Worm (Caenorhabditis elegans) whole organism, early embryonic: Measurements from ENCODE around the gene srh-47.
"Not testable (repeated sequence)": the region's sequence is repeated elsewhere in the genome, so short reads cannot be mapped to it uniquely, and the experiment has no call there.

ENCODE experiments used
- B0310.2 ChIP-seq: sonication (generic microtip); optimal IDR thresholded peaks from 2 replicates; lab custom pipeline; 2016; ENCODE audit warnings: mild to moderate bottlenecking, missing genetic modification characterization, missing compliant biosample characterization
- F13C5.2 ChIP-seq: sonication (generic microtip); optimal IDR thresholded peaks from 2 replicates; lab custom pipeline; 2017; ENCODE audit warnings: mild to moderate bottlenecking, missing genetic modification characterization, inconsistent platforms, missing compliant biosample characterization
- aly-1 ChIP-seq: sonication (generic microtip); optimal IDR thresholded peaks from 2 replicates; lab custom pipeline; 2016; ENCODE audit warnings: missing genetic modification characterization, missing compliant biosample characterization
- ama-1 ChIP-seq: fragments of 150-350 bp; optimal IDR thresholded peaks from 2 replicates; lab custom pipeline; 2014
- ceh-13 ChIP-seq: fragments of 200-800 bp; sonication (Bioruptor generic); optimal IDR thresholded peaks from 2 replicates; lab custom pipeline; 2018; ENCODE audit warnings: mild to moderate bottlenecking, missing genetic modification characterization, missing compliant biosample characterization
- ceh-36 ChIP-seq: sonication (generic microtip); optimal IDR thresholded peaks from 2 replicates; lab custom pipeline; 2016; ENCODE audit warnings: missing genetic modification characterization, inconsistent platforms, missing compliant biosample characterization
- ets-7 ChIP-seq: sonication (generic microtip); optimal IDR thresholded peaks from 2 replicates; lab custom pipeline; 2016; ENCODE audit warnings: missing genotype, missing genetic modification characterization, missing compliant biosample characterization
- flt-1 ChIP-seq: fragments of 200-800 bp; sonication (Bioruptor generic); IDR thresholded peaks from 2 replicates; pipeline ENCODE4 v1.3.6; 2022; ENCODE audit warnings: missing genetic modification characterization, missing compliant biosample characterization
- hmbx-1 ChIP-seq: sonication (generic microtip); optimal IDR thresholded peaks from 2 replicates; lab custom pipeline; 2016; ENCODE audit warnings: mild to moderate bottlenecking, missing genetic modification characterization, missing compliant biosample characterization
- hmg-4 ChIP-seq: fragments of 200-800 bp; sonication (Bioruptor generic); optimal IDR thresholded peaks from 2 replicates; lab custom pipeline; 2018; ENCODE audit warnings: mild to moderate bottlenecking, missing genetic modification characterization, missing compliant biosample characterization
- hnd-1 ChIP-seq: sonication (generic microtip); optimal IDR thresholded peaks from 2 replicates; lab custom pipeline; 2016; ENCODE audit warnings: missing genetic modification characterization, missing compliant biosample characterization
- pes-1 ChIP-seq: fragments of 200-800 bp; sonication (Bioruptor generic); IDR thresholded peaks from 2 replicates; pipeline ENCODE4 v1.3.6; 2022; ENCODE audit warnings: missing genetic modification reagents, missing genetic modification characterization, missing compliant biosample characterization
- scrt-1 ChIP-seq: fragments of 200-800 bp; sonication (Bioruptor generic); IDR thresholded peaks from 2 replicates; pipeline ENCODE4 v1.3.6; 2022; ENCODE audit warnings: missing genetic modification characterization, missing compliant biosample characterization
- sea-1 ChIP-seq: fragments of 200-800 bp; sonication (Bioruptor generic); conservative IDR thresholded peaks from 2 replicates; pipeline ENCODE4 v1.3.6; 2022; ENCODE audit warnings: missing genetic modification characterization, missing compliant biosample characterization
- tbx-11 ChIP-seq: fragments of 200-800 bp; sonication (Bioruptor generic); IDR thresholded peaks from 2 replicates; pipeline ENCODE4 v1.3.6; 2022; ENCODE audit warnings: missing genetic modification characterization, missing compliant biosample characterization
- tbx-37 ChIP-seq: fragments of 200-800 bp; sonication (Bioruptor generic); conservative IDR thresholded peaks from 2 replicates; pipeline ENCODE4 v1.3.6; 2022; ENCODE audit warnings: missing genetic modification reagents, missing genetic modification characterization, missing compliant biosample characterization
- tra-4 ChIP-seq: sonication (generic microtip); optimal IDR thresholded peaks from 2 replicates; lab custom pipeline; 2017; ENCODE audit warnings: missing genetic modification characterization, missing compliant biosample characterization

Gene srh-47

ce11 chrV:11304200-11304599 is 3.8 kb upstream of the srh-47 start:
- no peak for TF ChIP-seq pes-1

ce11 chrV:11302698-11303097 is 2.3 kb upstream of the srh-47 start, which contains the start of gene srh-46:
Gene srh-46 (minus strand): TSS chrV:11302886.
- TF ChIP-seq B0310.2 = no peak

ce11 chrV:11299406-11299805 is 1.0 kb downstream of the srh-47 start:
- no peak for TF ChIP-seq pes-1

ce11 chrV:11298632-11299031 is 1.8 kb downstream of the srh-47 start, which contains the start of gene T03F7.5:
Gene T03F7.5 (minus strand): TSS chrV:11298732.
- no peak for TF ChIP-seq hmg-4 (GFP tag; lab: Kevin White, UChicago)
- TF ChIP-seq aly-1 (tag; lab: Kevin White, UChicago) = no peak
- TF ChIP-seq tra-4 (tag; lab: Kevin White, UChicago) = no peak
- TF ChIP-seq B0310.2 = no peak
- no peak for TF ChIP-seq flt-1 (GFP tag; lab: Robert Waterston, UW)
- TF ChIP-seq ama-1 (lab: Kevin White, UChicago) = no peak
- no peak for TF ChIP-seq ets-7 (tag; lab: Kevin White, UChicago)
- TF ChIP-seq scrt-1 (GFP tag; lab: Robert Waterston, UW) = no peak
- no peak for TF ChIP-seq hmbx-1 (tag; lab: Kevin White, UChicago)
- TF ChIP-seq ceh-36 = no peak
- TF ChIP-seq tbx-37 (GFP tag; lab: Robert Waterston, UW) = no peak
- TF ChIP-seq pes-1 = no peak
- no peak for TF ChIP-seq sea-1 (GFP tag; lab: Robert Waterston, UW)
- TF ChIP-seq F13C5.2 (tag; lab: Kevin White, UChicago) = no peak
- TF ChIP-seq hnd-1 (tag; lab: Kevin White, UChicago) = no peak
- no peak for TF ChIP-seq ceh-13
- no peak for TF ChIP-seq tbx-11 (GFP tag; lab: Robert Waterston, UW)

- no peak for TF ChIP-seq ama-1 (lab: Kevin White, UChicago)
- no peak for TF ChIP-seq B0310.2
- no peak for TF ChIP-seq pes-1
- TF ChIP-seq sea-1 (GFP tag; lab: Robert Waterston, UW) = no peak
- no peak for TF ChIP-seq hmg-4 (GFP tag; lab: Kevin White, UChicago)
- TF ChIP-seq tbx-37 (GFP tag; lab: Robert Waterston, UW) = no peak
- no peak for TF ChIP-seq ceh-36
- TF ChIP-seq F13C5.2 (tag; lab: Kevin White, UChicago) = no peak
- TF ChIP-seq flt-1 (GFP tag; lab: Robert Waterston, UW) = no peak
- TF ChIP-seq hmbx-1 (tag; lab: Kevin White, UChicago) = no peak
- no peak for TF ChIP-seq hnd-1 (tag; lab: Kevin White, UChicago)
- TF ChIP-seq aly-1 (tag; lab: Kevin White, UChicago) = no peak
- TF ChIP-seq tra-4 (tag; lab: Kevin White, UChicago) = no peak
- no peak for TF ChIP-seq tbx-11 (GFP tag; lab: Robert Waterston, UW)
- no peak for TF ChIP-seq ceh-13
- TF ChIP-seq scrt-1 (GFP tag; lab: Robert Waterston, UW) = no peak
Observed at ce11 chrV:11294393-11294792, 6.0 kb downstream of the srh-47 start, which contains the start of gene T03F7.6. Gene T03F7.6 (plus strand): TSS chrV:11294693.

ce11 chrV:11292682-11293081 is 7.8 kb downstream of the srh-47 start:
- TF ChIP-seq tbx-37 (GFP tag; lab: Robert Waterston, UW) (no peak), tra-4 (tag; lab: Kevin White, UChicago) (no peak), sea-1 (GFP tag; lab: Robert Waterston, UW) (no peak), hnd-1 (tag; lab: Kevin White, UChicago) (no peak), ceh-13 (no peak), F13C5.2 (tag; lab: Kevin White, UChicago) (no peak), pes-1 (no peak), B0310.2 (no peak), tbx-11 (GFP tag; lab: Robert Waterston, UW) (no peak), hmg-4 (GFP tag; lab: Kevin White, UChicago) (no peak), ama-1 (lab: Kevin White, UChicago) (no peak), flt-1 (GFP tag; lab: Robert Waterston, UW) (no peak), ceh-36 (no peak), ets-7 (tag; lab: Kevin White, UChicago) (no peak), hmbx-1 (tag; lab: Kevin White, UChicago) (no peak), aly-1 (tag; lab: Kevin White, UChicago) (no peak), scrt-1 (GFP tag; lab: Robert Waterston, UW) (no peak)

ce11 chrV:11290888-11291287 is 9.6 kb downstream of the srh-47 start, which contains the start of gene C03E10.1:
Gene C03E10.1 (plus strand): TSS chrV:11291188.
- TF ChIP-seq hmg-4 (GFP tag; lab: Kevin White, UChicago) (no peak), hnd-1 (tag; lab: Kevin White, UChicago) (no peak), F13C5.2 (tag; lab: Kevin White, UChicago) (no peak), sea-1 (GFP tag; lab: Robert Waterston, UW) (no peak), tbx-11 (GFP tag; lab: Robert Waterston, UW) (no peak), ceh-13 (no peak), scrt-1 (GFP tag; lab: Robert Waterston, UW) (no peak), ets-7 (tag; lab: Kevin White, UChicago) (no peak), hmbx-1 (tag; lab: Kevin White, UChicago) (no peak), ama-1 (lab: Kevin White, UChicago) (no peak), pes-1 (no peak), aly-1 (tag; lab: Kevin White, UChicago) (no peak), B0310.2 (no peak), tra-4 (tag; lab: Kevin White, UChicago) (no peak), flt-1 (GFP tag; lab: Robert Waterston, UW) (no peak), ceh-36 (no peak), tbx-37 (GFP tag; lab: Robert Waterston, UW) (no peak)

ce11 chrV:11286114-11286513 is 14.3 kb downstream of the srh-47 start, which contains the start of gene C03E10.3:
Gene C03E10.3 (plus strand): TSS chrV:11286414.
- TF ChIP-seq B0310.2; ceh-36; scrt-1 (GFP tag; lab: Robert Waterston, UW): not testable (repeated sequence)
